Worm (Caenorhabditis elegans) whole organism, late embryonic: ENCODE data around the gene T10B10.8.

Source experiments
- C08G9.2 ChIP-seq: sonication (generic microtip); optimal IDR thresholded peaks from 2 replicates; lab custom pipeline; 2016; ENCODE audit warnings: mild to moderate bottlenecking, missing genetic modification characterization, moderate library complexity, missing compliant biosample characterization
- ceh-14 ChIP-seq: sonication (generic microtip); optimal IDR thresholded peaks from 2 replicates; lab custom pipeline; 2016; ENCODE audit warnings: missing genotype, missing genetic modification characterization, missing compliant biosample characterization
- fkh-10 ChIP-seq: fragments of 150-350 bp; optimal IDR thresholded peaks from 2 replicates; lab custom pipeline; 2014; ENCODE audit warnings: missing biosample characterization, missing genetic modification reagents, missing genetic modification characterization
- gmeb-2 ChIP-seq: sonication (generic microtip); optimal IDR thresholded peaks from 2 replicates; lab custom pipeline; 2016; ENCODE audit warnings: missing genetic modification characterization, inconsistent platforms, missing compliant biosample characterization
- odd-2 ChIP-seq: sonication (generic microtip); optimal IDR thresholded peaks from 2 replicates; lab custom pipeline; 2017; ENCODE audit warnings: antibody characterized with exemption, mild to moderate bottlenecking, missing genetic modification characterization, missing compliant biosample characterization
- pat-9 ChIP-seq: fragments of 200-800 bp; sonication (Bioruptor generic); optimal IDR thresholded peaks from 2 replicates; lab custom pipeline; 2018; ENCODE audit warnings: mild to moderate bottlenecking, missing genetic modification characterization, moderate library complexity, missing compliant biosample characterization
- pha-4 ChIP-seq: fragments of 150-350 bp; optimal IDR thresholded peaks from 2 replicates; lab custom pipeline; 2018; ENCODE audit warnings: missing biosample characterization, missing genetic modification reagents, missing genetic modification characterization
- sox-2 ChIP-seq: fragments of 200-800 bp; sonication (Bioruptor generic); IDR thresholded peaks from 2 replicates; pipeline ENCODE4 v1.3.6; 2022; ENCODE audit warnings: missing genetic modification reagents, missing genetic modification characterization, missing compliant biosample characterization

ce11 chrX:15199052-15199451, 33.0 kb upstream of the T10B10.8 start, which contains the start of gene snt-7:
- TF ChIP-seq pha-4 (tag; lab: Kevin White, UChicago) (no peak), odd-2 (no peak), pat-9 (no peak), ceh-14 (tag; lab: Kevin White, UChicago) (no peak), fkh-10 (no peak), sox-2 (GFP tag; lab: Robert Waterston, UW) (no peak), gmeb-2 (tag; lab: Kevin White, UChicago) (no peak), C08G9.2 (tag; lab: Kevin White, UChicago) (no peak)
